Fruit fly (Drosophila melanogaster) whole organism, embryonic: Measurements from ENCODE around the gene CG7016.
A peak's percentile ranks its signal among the peaks of the same experiment; 100 is the strongest.

Experiments used
- Abd-B ChIP-seq: fragments of 200-800 bp; sonication (Bioruptor generic); optimal IDR thresholded peaks from 2 replicates; lab custom pipeline; 2018; ENCODE audit warnings: missing biosample characterization, mild to moderate bottlenecking, missing genetic modification characterization, moderate library complexity
- CG10366 ChIP-seq: fragments of 200-800 bp; sonication (Bioruptor generic); IDR thresholded peaks from 2 replicates; pipeline ENCODE4 v1.3.6; 2022; ENCODE audit warnings: missing biosample characterization, missing genetic modification characterization
- CG11093 ChIP-seq: fragments of 200-800 bp; sonication (Bioruptor generic); IDR thresholded peaks from 3 replicates; pipeline ENCODE4 v1.3.6; 2022; ENCODE audit warnings: missing biosample characterization, missing genetic modification characterization
- CG12071 ChIP-seq: fragments of 200-800 bp; sonication (Bioruptor generic); optimal IDR thresholded peaks from 3 replicates; lab custom pipeline; 2018; ENCODE audit warnings: missing biosample characterization, mild to moderate bottlenecking, missing genetic modification characterization
- CG12155 ChIP-seq: fragments of 200-800 bp; sonication (Bioruptor generic); optimal IDR thresholded peaks from 3 replicates; lab custom pipeline; 2016; ENCODE audit warnings: missing biosample characterization, missing genetic modification characterization
- CG1233 ChIP-seq: fragments of 200-800 bp; sonication (Bioruptor generic); optimal IDR thresholded peaks from 4 replicates; lab custom pipeline; 2018; ENCODE audit warnings: missing biosample characterization, mild to moderate bottlenecking, missing genetic modification characterization
- CG12744 ChIP-seq: fragments of 200-800 bp; sonication (Bioruptor generic); optimal IDR thresholded peaks from 2 replicates; lab custom pipeline; 2016; ENCODE audit warnings: missing biosample characterization, missing genetic modification characterization
- CG15073 ChIP-seq: fragments of 200-800 bp; sonication (Bioruptor generic); optimal IDR thresholded peaks from 2 replicates; lab custom pipeline; 2016; ENCODE audit warnings: missing biosample characterization, missing genetic modification characterization
- CG15696 ChIP-seq: fragments of 200-800 bp; sonication (Bioruptor generic); optimal IDR thresholded peaks from 2 replicates; lab custom pipeline; 2019; ENCODE audit warnings: missing biosample characterization, mild to moderate bottlenecking, missing genetic modification characterization, moderate library complexity
- CG17612 ChIP-seq: fragments of 200-800 bp; sonication (Bioruptor generic); IDR thresholded peaks from 2 replicates; pipeline ENCODE4 v1.3.6; 2022; ENCODE audit warnings: missing biosample characterization, missing genetic modification characterization
- CG18262 ChIP-seq: fragments of 200-800 bp; optimal IDR thresholded peaks from 3 replicates; lab custom pipeline; 2019; ENCODE audit warnings: missing biosample characterization, mild to moderate bottlenecking, missing genetic modification characterization, moderate library complexity
- CG2678 ChIP-seq: fragments of 200-800 bp; sonication (Bioruptor generic); optimal IDR thresholded peaks from 3 replicates; lab custom pipeline; 2019; ENCODE audit warnings: missing biosample characterization, mild to moderate bottlenecking, missing genetic modification characterization, moderate library complexity
- CG30403 ChIP-seq: fragments of 200-800 bp; sonication (Bioruptor generic); optimal IDR thresholded peaks from 3 replicates; lab custom pipeline; 2016; ENCODE audit warnings: missing biosample characterization, missing genetic modification characterization
- CG31365 ChIP-seq: fragments of 200-800 bp; sonication (Bioruptor generic); optimal IDR thresholded peaks from 2 replicates; lab custom pipeline; 2018; ENCODE audit warnings: missing biosample characterization, mild to moderate bottlenecking, missing genetic modification characterization
- CG3407 ChIP-seq: fragments of 200-800 bp; sonication (Bioruptor generic); optimal IDR thresholded peaks from 2 replicates; lab custom pipeline; 2018; ENCODE audit warnings: missing biosample characterization, mild to moderate bottlenecking, missing genetic modification characterization
- CG4617 ChIP-seq: fragments of 200-800 bp; sonication (Bioruptor generic); optimal IDR thresholded peaks from 3 replicates; lab custom pipeline; 2016; ENCODE audit warnings: missing biosample characterization, missing genetic modification characterization, borderline replicate concordance
- CG4707 ChIP-seq: fragments of 200-800 bp; sonication (Bioruptor generic); optimal IDR thresholded peaks from 2 replicates; lab custom pipeline; 2018; ENCODE audit warnings: missing biosample characterization, mild to moderate bottlenecking, missing genetic modification characterization, moderate library complexity
- CG6254 ChIP-seq: fragments of 200-800 bp; sonication (Bioruptor generic); optimal IDR thresholded peaks from 3 replicates; lab custom pipeline; 2017; ENCODE audit warnings: mild to moderate bottlenecking, missing biosample characterization, missing genetic modification reagents, missing genetic modification characterization
- CG6654 ChIP-seq: fragments of 200-800 bp; sonication (Bioruptor generic); optimal IDR thresholded peaks from 2 replicates; lab custom pipeline; 2017; ENCODE audit warnings: missing biosample characterization, mild to moderate bottlenecking, missing genetic modification characterization
- CG6683 ChIP-seq: fragments of 200-800 bp; sonication (Bioruptor generic); optimal IDR thresholded peaks from 2 replicates; lab custom pipeline; 2017; ENCODE audit warnings: missing biosample characterization, mild to moderate bottlenecking, missing genetic modification characterization, missing genetic modification reagents
- Doc3 ChIP-seq: fragments of 200-800 bp; sonication (Bioruptor generic); IDR thresholded peaks from 3 replicates; pipeline ENCODE4 v1.3.6; 2022; ENCODE audit warnings: missing biosample characterization, missing genetic modification characterization; ENCODE audit not compliant: partially characterized antibody
- E2f2 ChIP-seq: fragments of 200-800 bp; sonication (Bioruptor generic); IDR thresholded peaks from 2 replicates; pipeline ENCODE4 v1.3.6; 2022; ENCODE audit warnings: missing biosample characterization, missing genetic modification characterization
- HLHmδ ChIP-seq: fragments of 200-800 bp; sonication (Bioruptor generic); optimal IDR thresholded peaks from 2 replicates; lab custom pipeline; 2018; ENCODE audit warnings: missing biosample characterization, mild to moderate bottlenecking, missing genetic modification characterization, moderate library complexity
- NFAT ChIP-seq: fragments of 200-800 bp; sonication (Bioruptor generic); IDR thresholded peaks from 2 replicates; pipeline ENCODE4 v1.3.6; 2022; ENCODE audit warnings: missing biosample characterization, missing genetic modification characterization
- Neu2 ChIP-seq: fragments of 200-800 bp; sonication (Bioruptor generic); optimal IDR thresholded peaks from 3 replicates; lab custom pipeline; 2016; ENCODE audit warnings: missing biosample characterization, missing genetic modification characterization, borderline replicate concordance
- Ravus ChIP-seq: fragments of 200-800 bp; sonication (Bioruptor generic); IDR thresholded peaks from 2 replicates; pipeline ENCODE4 v1.3.6; 2022; ENCODE audit warnings: missing biosample characterization, missing genetic modification characterization
- Scr ChIP-seq: fragments of 200-800 bp; sonication (Bioruptor generic); IDR thresholded peaks from 2 replicates; pipeline ENCODE4 v1.3.6; 2022; ENCODE audit warnings: missing biosample characterization, missing genetic modification characterization; ENCODE audit not compliant: partially characterized antibody
- Sry-β ChIP-seq: fragments of 200-800 bp; sonication (Bioruptor generic); optimal IDR thresholded peaks from 2 replicates; lab custom pipeline; 2018; ENCODE audit warnings: missing biosample characterization, mild to moderate bottlenecking, missing genetic modification characterization, moderate library complexity
- al ChIP-seq: fragments of 200-800 bp; sonication (Bioruptor generic); IDR thresholded peaks from 2 replicates; pipeline ENCODE4 v1.3.6; 2022; ENCODE audit warnings: missing biosample characterization, missing genetic modification characterization
- btn ChIP-seq: fragments of 200-800 bp; sonication (Bioruptor generic); optimal IDR thresholded peaks from 2 replicates; lab custom pipeline; 2016; ENCODE audit warnings: missing biosample characterization, missing genetic modification characterization
- dimm ChIP-seq: fragments of 200-800 bp; sonication (Bioruptor generic); IDR thresholded peaks from 2 replicates; pipeline ENCODE4 v1.3.6; 2022; ENCODE audit warnings: missing biosample characterization, missing genetic modification characterization
- dmrt99B ChIP-seq: fragments of 200-800 bp; sonication (Bioruptor generic); optimal IDR thresholded peaks from 2 replicates; lab custom pipeline; 2018; ENCODE audit warnings: missing biosample characterization, mild to moderate bottlenecking, missing genetic modification characterization, moderate library complexity
- eve ChIP-seq, 2 experiments: fragments of >200 bp; optimal IDR thresholded peaks; 2 replicates each; lab custom pipeline; 2017; ENCODE audit warnings: missing biosample characterization in 2 of 2, missing genetic modification characterization in 2 of 2
- fd3F ChIP-seq: fragments of 200-800 bp; sonication (Bioruptor generic); optimal IDR thresholded peaks from 2 replicates; lab custom pipeline; 2018; ENCODE audit warnings: missing biosample characterization, mild to moderate bottlenecking, missing genetic modification characterization, moderate library complexity
- gce ChIP-seq: fragments of 200-800 bp; sonication (Bioruptor generic); IDR thresholded peaks from 3 replicates; pipeline ENCODE4 v1.3.6; 2022; ENCODE audit warnings: missing biosample characterization, missing genetic modification characterization
- gt ChIP-seq: fragments of 200-800 bp; sonication (Bioruptor generic); IDR thresholded peaks from 2 replicates; pipeline ENCODE4 v1.3.6; 2022; ENCODE audit warnings: missing biosample characterization, missing genetic modification characterization
- inv ChIP-seq: fragments of 200-800 bp; sonication (Bioruptor generic); IDR thresholded peaks from 2 replicates; pipeline ENCODE4 v1.3.6; 2022; ENCODE audit warnings: missing biosample characterization, missing genetic modification characterization; ENCODE audit not compliant: partially characterized antibody
- kay ChIP-seq: fragments of 200-800 bp; sonication (Bioruptor generic); optimal IDR thresholded peaks from 2 replicates; lab custom pipeline; 2016; ENCODE audit warnings: missing biosample characterization, missing genetic modification characterization
- lab ChIP-seq: fragments of 200-800 bp; sonication (Bioruptor generic); optimal IDR thresholded peaks from 3 replicates; lab custom pipeline; 2017; ENCODE audit warnings: missing biosample characterization, missing genetic modification characterization, mild to moderate bottlenecking, moderate library complexity, missing genetic modification reagents
- lbe ChIP-seq: fragments of 200-800 bp; sonication (Bioruptor generic); optimal IDR thresholded peaks from 2 replicates; lab custom pipeline; 2016; ENCODE audit warnings: missing biosample characterization, mild to moderate bottlenecking, missing genetic modification characterization
- nau ChIP-seq: fragments of 200-800 bp; sonication (Bioruptor generic); optimal IDR thresholded peaks from 3 replicates; lab custom pipeline; 2017; ENCODE audit warnings: missing biosample characterization, mild to moderate bottlenecking, missing genetic modification characterization, missing genetic modification reagents
- org-1 ChIP-seq: fragments of 200-800 bp; sonication (Bioruptor generic); optimal IDR thresholded peaks from 2 replicates; lab custom pipeline; 2017; ENCODE audit warnings: missing biosample characterization, missing genetic modification characterization
- pb ChIP-seq: fragments of 200-800 bp; sonication (Bioruptor generic); optimal IDR thresholded peaks from 3 replicates; lab custom pipeline; 2016; ENCODE audit warnings: missing biosample characterization, missing genetic modification characterization
- phol ChIP-seq: fragments of 200-800 bp; sonication (Bioruptor generic); optimal IDR thresholded peaks from 3 replicates; lab custom pipeline; 2018; ENCODE audit warnings: missing biosample characterization, mild to moderate bottlenecking, missing genetic modification characterization, moderate library complexity
- sens ChIP-seq: fragments of 200-800 bp; sonication (Bioruptor generic); peaks from one replicate; lab custom pipeline; 2016; ENCODE audit warnings: missing biosample characterization, missing genetic modification characterization
- sisA ChIP-seq: fragments of 200-800 bp; sonication (Bioruptor generic); IDR thresholded peaks from 2 replicates; pipeline ENCODE4 v1.3.6; 2022; ENCODE audit warnings: missing biosample characterization, missing genetic modification characterization
- ssp ChIP-seq: fragments of 200-800 bp; sonication (Bioruptor generic); IDR thresholded peaks from 2 replicates; pipeline ENCODE4 v1.3.6; 2022; ENCODE audit warnings: missing biosample characterization, missing genetic modification characterization
- wek ChIP-seq: fragments of 200-800 bp; sonication (Bioruptor generic); optimal IDR thresholded peaks from 3 replicates; lab custom pipeline; 2018; ENCODE audit warnings: missing biosample characterization, mild to moderate bottlenecking, missing genetic modification characterization, moderate library complexity

The CG7016 gene

DNA sequence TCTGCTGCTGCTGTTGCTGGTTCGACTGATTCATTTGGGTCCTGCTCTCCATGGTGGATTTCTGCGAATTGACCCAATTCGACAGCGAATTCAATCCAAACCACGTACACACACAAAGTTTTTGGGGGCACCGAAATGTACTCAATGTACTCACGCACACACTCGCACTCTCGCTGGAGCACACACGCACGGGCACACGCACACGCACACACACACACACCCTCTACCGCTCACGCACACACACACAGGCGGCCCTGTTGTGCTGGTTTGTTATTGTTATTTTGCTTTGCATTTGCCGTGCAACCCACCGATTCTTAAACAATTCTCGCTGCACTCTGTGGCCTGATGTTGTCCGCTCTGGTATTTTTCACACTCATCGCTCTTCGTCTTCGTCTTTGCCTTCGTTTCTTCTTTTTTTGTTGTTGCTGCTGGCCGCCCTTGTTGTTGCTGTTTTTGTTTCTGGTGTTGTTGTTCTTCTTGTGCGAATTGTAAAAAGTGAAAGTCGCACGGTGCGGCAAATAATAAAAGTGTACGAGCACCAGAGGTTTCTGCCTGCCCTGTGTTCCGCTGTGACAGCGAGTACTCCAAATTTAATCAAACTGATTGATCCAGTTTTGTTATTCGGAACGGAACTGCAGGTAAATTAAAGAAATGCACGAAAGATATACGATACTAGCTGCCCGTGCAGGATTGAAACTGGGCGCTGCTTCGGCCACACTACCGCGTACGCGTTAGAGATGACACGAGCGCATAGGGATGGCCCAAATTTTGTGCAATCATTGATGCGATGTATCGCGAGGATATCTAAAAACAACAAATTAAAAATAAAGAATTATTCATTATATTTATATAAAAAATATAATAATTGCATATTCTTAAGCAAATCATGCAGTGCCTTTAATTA, 13.5 kb downstream of the CG7016 start, which contains the start of gene CG3744 (continued):
- peak; percentile 94 for TF ChIP-seq sisA (GFP tag; lab: Robert Waterston, UW)
- TF ChIP-seq wek (GFP tag; lab: Kevin White, UChicago), result peak; percentile 23
- peak; percentile 78 for TF ChIP-seq CG4617 (GFP tag; lab: Kevin White, UChicago)
- TF ChIP-seq NFAT, result peak; percentile 99
- no peak for TF ChIP-seq E2f2 (GFP tag; lab: Robert Waterston, UW)
- TF ChIP-seq eve (GFP tag; optimal IDR thresholded peaks at IDR 0.05; lab: Kevin White, UChicago), result no peak
- TF ChIP-seq Doc3 (GFP tag; lab: Robert Waterston, UW), result peak; percentile 96
- TF ChIP-seq phol (tag; lab: Kevin White, UChicago), result peak; percentile 90
- peak; percentile 94 for TF ChIP-seq al (GFP tag; lab: Robert Waterston, UW)
- TF ChIP-seq Scr, result peak; percentile 97
- TF ChIP-seq inv, result peak; percentile 94
- TF ChIP-seq CG10366 (GFP tag; lab: Robert Waterston, UW), result peak; percentile 95
- TF ChIP-seq CG6683 (GFP tag; lab: Kevin White, UChicago), result peak; percentile 76
- peak; percentile 76 for TF ChIP-seq gt (GFP tag; lab: Robert Waterston, UW)
- TF ChIP-seq Abd-B, result peak; percentile 85
- TF ChIP-seq CG12744 (GFP tag; lab: Kevin White, UChicago), result peak; percentile 60
- peak; percentile 83 for TF ChIP-seq CG11093 (GFP tag; lab: Robert Waterston, UW)
- TF ChIP-seq sens (GFP tag; lab: Kevin White, UChicago), result peak; percentile 82
- TF ChIP-seq CG15696, result peak; percentile 91
- peak; percentile 85 for TF ChIP-seq dmrt99B (tag; lab: Kevin White, UChicago)
- peak; percentile 89 for TF ChIP-seq CG18262
- TF ChIP-seq lab, result peak; percentile 94
- TF ChIP-seq btn (GFP tag; lab: Kevin White, UChicago), result no peak
- TF ChIP-seq CG12155 (GFP tag; lab: Kevin White, UChicago), result peak; percentile 87
- peak; percentile 56 for TF ChIP-seq Sry-β (GFP tag; lab: Kevin White, UChicago)
- TF ChIP-seq CG30403 (GFP tag; lab: Kevin White, UChicago), result peak; percentile 92
- TF ChIP-seq CG1233 (GFP tag; lab: Kevin White, UChicago), result peak; percentile 91
- peak; percentile 62 for TF ChIP-seq pb (GFP tag; lab: Kevin White, UChicago)
- TF ChIP-seq kay (GFP tag; lab: Kevin White, UChicago), result peak; percentile 69
- peak; percentile 90 for TF ChIP-seq fd3F (GFP tag; lab: Kevin White, UChicago)
- no peak for TF ChIP-seq Neu2 (GFP tag; lab: Kevin White, UChicago)
- TF ChIP-seq HLHmδ (GFP tag; lab: Kevin White, UChicago), result no peak
- TF ChIP-seq CG6654 (GFP tag; lab: Kevin White, UChicago), result peak; percentile 57
- no peak for TF ChIP-seq nau (GFP tag; lab: Kevin White, UChicago)
- peak; percentile 86 for TF ChIP-seq ssp
- no peak for TF ChIP-seq CG31365 (tag; lab: Kevin White, UChicago)
- peak; percentile 87 for TF ChIP-seq gce (GFP tag; lab: Robert Waterston, UW)
- TF ChIP-seq CG3407 (GFP tag; lab: Kevin White, UChicago), result peak; percentile 78
- peak; percentile 58 for TF ChIP-seq org-1 (GFP tag; lab: Kevin White, UChicago)
- TF ChIP-seq dimm, result peak; percentile 87
- TF ChIP-seq CG2678 (tag; lab: Kevin White, UChicago), result peak; percentile 90
- TF ChIP-seq CG12071 (GFP tag; lab: Kevin White, UChicago), result peak; percentile 69
- TF ChIP-seq CG17612 (GFP tag; lab: Robert Waterston, UW), result peak; percentile 87
- peak; percentile 75 for TF ChIP-seq Ravus (GFP tag; lab: Robert Waterston, UW)
- TF ChIP-seq lbe (GFP tag; lab: Kevin White, UChicago), result peak; percentile 79
- peak; percentile 11 for TF ChIP-seq CG4707 (GFP tag; lab: Kevin White, UChicago)
- TF ChIP-seq CG6254 (GFP tag; lab: Kevin White, UChicago), result peak; percentile 56
- TF ChIP-seq CG15073, result peak; percentile 49
